Fruit fly (Drosophila melanogaster): Measurements from ENCODE around the gene Tim17b2.

dm6 chr2L:15479670-15480197, 4.8 kb upstream of the Tim17b2 start:
- TF ChIP-seq bab1 (GFP tag; optimal IDR thresholded peaks at IDR 0.05), result no peak
- TF ChIP-seq CG33017 (tag; optimal IDR thresholded peaks at IDR 0.05), result no peak
- no peak for TF ChIP-seq pad (GFP tag; optimal IDR thresholded peaks at IDR 0.05)
- no peak for TF ChIP-seq Clk (GFP tag; optimal IDR thresholded peaks at IDR 0.05)
- TF ChIP-seq ovo (GFP tag; optimal IDR thresholded peaks at IDR 0.05), result no peak
- no peak for TF ChIP-seq tj (GFP tag; optimal IDR thresholded peaks at IDR 0.05)
- no peak for TF ChIP-seq CG14711 (tag; optimal IDR thresholded peaks at IDR 0.05)
- no peak for TF ChIP-seq toe (GFP tag; optimal IDR thresholded peaks at IDR 0.05)
- TF ChIP-seq CG5204 (GFP tag; optimal IDR thresholded peaks at IDR 0.05), result no peak
- no peak for TF ChIP-seq kay (GFP tag; ENCODE audit: borderline replicate concordance)
- TF ChIP-seq CG12768 (GFP tag; optimal IDR thresholded peaks at IDR 0.05), result no peak
- no peak for TF ChIP-seq CG1620 (GFP tag; optimal IDR thresholded peaks at IDR 0.05)
